Fruit fly (Drosophila melanogaster) whole organism, embryonic: Measurements from ENCODE around the gene Ir93a.
A peak's percentile ranks its signal among the peaks of the same experiment; 100 is the strongest.

Source experiments
- ATbp ChIP-seq: fragments of 200-800 bp; sonication (Bioruptor generic); optimal IDR thresholded peaks from 2 replicates; lab custom pipeline; 2017; ENCODE audit warnings: missing biosample characterization, mild to moderate bottlenecking, missing genetic modification characterization, missing genetic modification reagents
- Ada2b ChIP-seq: fragments of 200-800 bp; sonication (Bioruptor generic); IDR thresholded peaks from 2 replicates; pipeline ENCODE4 v1.3.6; 2022; ENCODE audit warnings: missing biosample characterization, missing genetic modification characterization
- Aef1 ChIP-seq: fragments of 200-800 bp; sonication (Bioruptor generic); IDR thresholded peaks from 3 replicates; pipeline ENCODE4 v1.3.6; 2022; ENCODE audit warnings: missing biosample characterization, missing genetic modification characterization
- Atf-2 ChIP-seq: fragments of 200-800 bp; sonication (Bioruptor generic); optimal IDR thresholded peaks from 2 replicates; lab custom pipeline; 2016; ENCODE audit warnings: missing biosample characterization, missing genetic modification characterization
- B-H1 ChIP-seq: fragments of 200-800 bp; sonication (Bioruptor generic); IDR thresholded peaks from 3 replicates; pipeline ENCODE4 v1.3.6; 2022; ENCODE audit warnings: missing biosample characterization, missing genetic modification characterization
- CG10979 ChIP-seq: fragments of 200-800 bp; sonication (Bioruptor generic); optimal IDR thresholded peaks from 2 replicates; lab custom pipeline; 2018; ENCODE audit warnings: missing biosample characterization, mild to moderate bottlenecking, missing genetic modification characterization, moderate library complexity
- CG12104 ChIP-seq: fragments of 200-800 bp; sonication (Bioruptor generic); optimal IDR thresholded peaks from 3 replicates; lab custom pipeline; 2016; ENCODE audit warnings: missing biosample characterization, missing genetic modification characterization
- CG12942 ChIP-seq: fragments of 200-800 bp; sonication (Bioruptor generic); optimal IDR thresholded peaks from 3 replicates; lab custom pipeline; 2016; ENCODE audit warnings: missing biosample characterization, missing genetic modification characterization
- CG13123 ChIP-seq: fragments of 200-800 bp; sonication (Bioruptor generic); optimal IDR thresholded peaks from 2 replicates; lab custom pipeline; 2016; ENCODE audit warnings: missing biosample characterization, missing genetic modification characterization
- CG17328 ChIP-seq: fragments of 200-800 bp; sonication (Bioruptor generic); IDR thresholded peaks from 2 replicates; pipeline ENCODE4 v1.3.6; 2022; ENCODE audit warnings: missing biosample characterization, missing genetic modification characterization
- CG17385 ChIP-seq: fragments of 200-800 bp; sonication (Bioruptor generic); optimal IDR thresholded peaks from 3 replicates; lab custom pipeline; 2018; ENCODE audit warnings: missing biosample characterization, mild to moderate bottlenecking, missing genetic modification characterization
- CG1792 ChIP-seq: fragments of 200-800 bp; sonication (Bioruptor generic); optimal IDR thresholded peaks from 2 replicates; lab custom pipeline; 2016; ENCODE audit warnings: missing biosample characterization, missing genetic modification characterization
- CG2116 ChIP-seq: fragments of 200-800 bp; sonication (Bioruptor generic); optimal IDR thresholded peaks from 3 replicates; lab custom pipeline; 2018; ENCODE audit warnings: missing biosample characterization, mild to moderate bottlenecking, missing genetic modification characterization
- CG30020 ChIP-seq: fragments of 200-800 bp; optimal IDR thresholded peaks from 2 replicates; lab custom pipeline; 2019; ENCODE audit warnings: missing biosample characterization, mild to moderate bottlenecking, missing genetic modification characterization, moderate library complexity
- CG3838 ChIP-seq: fragments of 200-800 bp; sonication (Bioruptor generic); optimal IDR thresholded peaks from 3 replicates; lab custom pipeline; 2016; ENCODE audit warnings: missing biosample characterization, missing genetic modification characterization
- CG6689 ChIP-seq: fragments of 200-800 bp; sonication (Bioruptor generic); IDR thresholded peaks from 2 replicates; pipeline ENCODE4 v1.3.6; 2022; ENCODE audit warnings: missing biosample characterization, missing genetic modification characterization
- D ChIP-seq, 2 experiments: fragments of 200-800 bp in 1 of 2; fragments of >200 bp in 1 of 2; sonication (Bioruptor generic) in 1 of 2; optimal IDR thresholded peaks; 2 replicates in 1 of 2; 3 replicates in 1 of 2; lab custom pipeline; 2017; ENCODE audit warnings: mild to moderate bottlenecking in 1 of 2, missing biosample characterization in 1 of 2, missing genetic modification characterization in 1 of 2, missing genetic modification reagents in 1 of 2
- E2f1 ChIP-seq: fragments of 200-800 bp; sonication (Bioruptor generic); IDR thresholded peaks from 2 replicates; pipeline ENCODE4 v1.3.6; 2022; ENCODE audit warnings: missing biosample characterization, missing genetic modification characterization
- Fer2 ChIP-seq: fragments of 200-800 bp; sonication (Bioruptor generic); optimal IDR thresholded peaks from 2 replicates; lab custom pipeline; 2018; ENCODE audit warnings: missing biosample characterization, mild to moderate bottlenecking, missing genetic modification characterization, moderate library complexity
- Gug ChIP-seq: fragments of 200-800 bp; sonication (Bioruptor generic); IDR thresholded peaks from 4 replicates; pipeline ENCODE4 v1.3.6; 2022; ENCODE audit warnings: missing biosample characterization, missing genetic modification characterization
- Hey ChIP-seq: fragments of 200-800 bp; sonication (Bioruptor generic); optimal IDR thresholded peaks from 3 replicates; lab custom pipeline; 2018; ENCODE audit warnings: missing biosample characterization, mild to moderate bottlenecking, missing genetic modification characterization
- Lhr ChIP-seq: fragments of 200-800 bp; sonication (Bioruptor generic); optimal IDR thresholded peaks from 3 replicates; lab custom pipeline; 2017; ENCODE audit warnings: mild to moderate bottlenecking, missing biosample characterization, missing genetic modification reagents, missing genetic modification characterization
- MESR4 ChIP-seq: fragments of 200-800 bp; sonication (Bioruptor generic); optimal IDR thresholded peaks from 2 replicates; lab custom pipeline; 2018; ENCODE audit warnings: missing biosample characterization, mild to moderate bottlenecking, missing genetic modification characterization, moderate library complexity
- Max ChIP-seq: fragments of 200-800 bp; sonication (Bioruptor generic); optimal IDR thresholded peaks from 2 replicates; lab custom pipeline; 2016; ENCODE audit warnings: missing biosample characterization, mild to moderate bottlenecking, missing genetic modification characterization
- NC2α ChIP-seq: fragments of 200-800 bp; sonication (Bioruptor generic); optimal IDR thresholded peaks from 2 replicates; lab custom pipeline; 2016; ENCODE audit warnings: missing biosample characterization, missing genetic modification characterization
- Neu2 ChIP-seq: fragments of 200-800 bp; sonication (Bioruptor generic); optimal IDR thresholded peaks from 3 replicates; lab custom pipeline; 2016; ENCODE audit warnings: missing biosample characterization, missing genetic modification characterization, borderline replicate concordance
- Nf-YB ChIP-seq: fragments of 200-800 bp; sonication (Bioruptor generic); optimal IDR thresholded peaks from 3 replicates; lab custom pipeline; 2019; ENCODE audit warnings: missing biosample characterization, mild to moderate bottlenecking, missing genetic modification characterization, moderate library complexity
- Optix ChIP-seq: fragments of 200-800 bp; sonication (Bioruptor generic); IDR thresholded peaks from 3 replicates; pipeline ENCODE4 v1.3.6; 2022; ENCODE audit warnings: missing biosample characterization, missing genetic modification characterization
- Ptx1 ChIP-seq: fragments of 200-800 bp; sonication (Bioruptor generic); IDR thresholded peaks from 2 replicates; pipeline ENCODE4 v1.3.6; 2022; ENCODE audit warnings: missing biosample characterization, missing genetic modification characterization
- Rfx ChIP-seq: fragments of 200-800 bp; sonication (Bioruptor generic); IDR thresholded peaks from 2 replicates; pipeline ENCODE4 v1.3.6; 2022; ENCODE audit warnings: missing biosample characterization, missing genetic modification characterization
- Six4 ChIP-seq: fragments of 200-800 bp; sonication (Bioruptor generic); optimal IDR thresholded peaks from 2 replicates; lab custom pipeline; 2016; ENCODE audit warnings: missing biosample characterization, missing genetic modification characterization
- Ssrp ChIP-seq: fragments of 200-800 bp; sonication (Bioruptor generic); optimal IDR thresholded peaks from 2 replicates; lab custom pipeline; 2018; ENCODE audit warnings: missing biosample characterization, mild to moderate bottlenecking, missing genetic modification characterization, moderate library complexity
- Stat92E ChIP-seq, 3 experiments: fragments of >200 bp in 2 of 3; fragments of 200-800 bp in 1 of 3; sonication (Bioruptor generic) in 1 of 3; optimal IDR thresholded peaks; 2 replicates each; lab custom pipeline; 2017 to 2019; ENCODE audit warnings: missing biosample characterization in 3 of 3, missing genetic modification characterization in 3 of 3, mild to moderate bottlenecking in 1 of 3, moderate library complexity in 1 of 3
- al ChIP-seq: fragments of 200-800 bp; sonication (Bioruptor generic); IDR thresholded peaks from 2 replicates; pipeline ENCODE4 v1.3.6; 2022; ENCODE audit warnings: missing biosample characterization, missing genetic modification characterization
- az2 ChIP-seq: fragments of 200-800 bp; sonication (Bioruptor generic); optimal IDR thresholded peaks from 3 replicates; lab custom pipeline; 2016; ENCODE audit warnings: missing biosample characterization, missing genetic modification characterization
- ci ChIP-seq: fragments of 200-800 bp; sonication (Bioruptor generic); IDR thresholded peaks from 3 replicates; pipeline ENCODE4 v1.3.6; 2022; ENCODE audit warnings: missing biosample characterization, missing genetic modification characterization
- dmrt11E ChIP-seq: fragments of 200-800 bp; sonication (Bioruptor generic); optimal IDR thresholded peaks from 3 replicates; lab custom pipeline; 2018; ENCODE audit warnings: missing biosample characterization, mild to moderate bottlenecking, missing genetic modification characterization, moderate library complexity
- ewg ChIP-seq: fragments of 200-800 bp; sonication (Bioruptor generic); optimal IDR thresholded peaks from 3 replicates; lab custom pipeline; 2017; ENCODE audit warnings: mild to moderate bottlenecking, missing biosample characterization, missing genetic modification reagents, missing genetic modification characterization
- eyg ChIP-seq: fragments of 200-800 bp; sonication (Bioruptor generic); optimal IDR thresholded peaks from 3 replicates; lab custom pipeline; 2016; ENCODE audit warnings: missing biosample characterization, missing genetic modification characterization
- her ChIP-seq: fragments of 200-800 bp; sonication (Bioruptor generic); optimal IDR thresholded peaks from 2 replicates; lab custom pipeline; 2016; ENCODE audit warnings: missing biosample characterization, missing genetic modification characterization
- org-1 ChIP-seq: fragments of 200-800 bp; sonication (Bioruptor generic); optimal IDR thresholded peaks from 2 replicates; lab custom pipeline; 2017; ENCODE audit warnings: missing biosample characterization, missing genetic modification characterization
- pan ChIP-seq, 4 experiments: fragments of >200 bp in 3 of 4; fragments of 200-800 bp in 1 of 4; sonication (Bioruptor generic) in 1 of 4; optimal IDR thresholded peaks in 3 of 4; IDR thresholded peaks in 1 of 4; 2 replicates each; pipeline versions ENCODE4 v1.3.6 to Lab custom; 2017 to 2022; ENCODE audit warnings: missing biosample characterization in 2 of 4, missing genetic modification characterization in 2 of 4, mixed read lengths in 1 of 4
- pita ChIP-seq: fragments of 200-800 bp; sonication (Bioruptor generic); optimal IDR thresholded peaks from 2 replicates; lab custom pipeline; 2017; ENCODE audit warnings: missing biosample characterization, mild to moderate bottlenecking, missing genetic modification characterization
- run ChIP-seq: fragments of 200-800 bp; sonication (Bioruptor generic); optimal IDR thresholded peaks from 3 replicates; lab custom pipeline; 2018; ENCODE audit warnings: missing biosample characterization, mild to moderate bottlenecking, missing genetic modification characterization
- schlank ChIP-seq: fragments of 200-800 bp; sonication (Bioruptor generic); optimal IDR thresholded peaks from 2 replicates; lab custom pipeline; 2018; ENCODE audit warnings: missing biosample characterization, mild to moderate bottlenecking, missing genetic modification characterization
- sisA ChIP-seq: fragments of 200-800 bp; sonication (Bioruptor generic); IDR thresholded peaks from 2 replicates; pipeline ENCODE4 v1.3.6; 2022; ENCODE audit warnings: missing biosample characterization, missing genetic modification characterization
- tgo ChIP-seq: fragments of 200-800 bp; sonication (Bioruptor generic); IDR thresholded peaks from 3 replicates; pipeline ENCODE4 v1.3.6; 2022; ENCODE audit warnings: missing biosample characterization, missing genetic modification characterization
- tx ChIP-seq: fragments of 200-800 bp; sonication (Bioruptor generic); optimal IDR thresholded peaks from 2 replicates; lab custom pipeline; 2016; ENCODE audit warnings: missing biosample characterization, missing genetic modification characterization
- unpg ChIP-seq: fragments of 200-800 bp; sonication (Bioruptor generic); optimal IDR thresholded peaks from 3 replicates; lab custom pipeline; 2018; ENCODE audit warnings: missing biosample characterization, mild to moderate bottlenecking, missing genetic modification characterization, moderate library complexity
- wdn ChIP-seq: fragments of 200-800 bp; sonication (Bioruptor generic); IDR thresholded peaks from 2 replicates; pipeline ENCODE4 v1.3.6; 2022; ENCODE audit warnings: missing biosample characterization, missing genetic modification characterization

Gene Ir93a

DNA sequence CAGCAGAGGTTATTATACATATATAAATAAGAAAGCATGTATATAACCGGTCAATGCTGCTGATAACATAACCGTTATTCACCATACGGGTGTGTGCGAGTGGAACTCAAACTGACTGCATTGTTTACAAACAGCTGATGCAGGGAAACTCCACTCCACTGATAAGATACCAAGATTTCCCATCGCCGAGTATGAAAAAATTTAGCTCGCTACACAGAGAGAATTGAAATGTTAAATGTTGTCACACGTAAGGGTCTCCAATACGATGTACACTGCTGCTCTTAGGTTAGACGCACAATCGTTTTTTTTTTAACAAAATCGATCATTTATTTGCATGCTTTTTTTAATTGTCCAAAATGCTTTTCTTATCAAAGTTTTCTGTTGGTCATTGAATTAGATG lies 26.1 kb downstream of the Ir93a start (continued):
- no peak for TF ChIP-seq MESR4 (GFP tag; lab: Kevin White, UChicago)
- no peak for TF ChIP-seq D (optimal IDR thresholded peaks at IDR 0.05; lab: Kevin White, UChicago)
- TF ChIP-seq D (GFP tag; optimal IDR thresholded peaks at IDR 0.05; lab: Kevin White, UChicago), result no peak
- no peak for TF ChIP-seq CG12942 (GFP tag; lab: Kevin White, UChicago)
- no peak for TF ChIP-seq Neu2 (GFP tag; lab: Kevin White, UChicago)
- no peak for TF ChIP-seq org-1
- TF ChIP-seq Six4 (GFP tag; lab: Kevin White, UChicago), result peak; percentile 20
- no peak for TF ChIP-seq E2f1 (GFP tag; lab: Robert Waterston, UW)
- TF ChIP-seq CG6689 (GFP tag; lab: Robert Waterston, UW), result no peak
- no peak for TF ChIP-seq run (tag; lab: Kevin White, UChicago)
- 0 out of 2 replicates have a peak, but pooled peaks have one; percentile 12 for TF ChIP-seq Ada2b (GFP tag; lab: Robert Waterston, UW)
- no peak for TF ChIP-seq Fer2
- TF ChIP-seq CG17385, result peak; percentile 14
- peak; percentile 57 for TF ChIP-seq az2 (GFP tag; lab: Kevin White, UChicago)
- TF ChIP-seq CG10979 (tag; lab: Kevin White, UChicago), result peak; percentile 37
- TF ChIP-seq Gug (GFP tag; lab: Robert Waterston, UW), result no peak
- no peak for TF ChIP-seq wdn (GFP tag; lab: Robert Waterston, UW)
- TF ChIP-seq CG2116 (GFP tag; lab: Kevin White, UChicago), result no peak
- TF ChIP-seq CG30020 (tag; lab: Kevin White, UChicago), result no peak
- TF ChIP-seq Aef1 (GFP tag; lab: Robert Waterston, UW), result no peak
- no peak for TF ChIP-seq B-H1 (GFP tag; lab: Robert Waterston, UW)
- no peak for TF ChIP-seq CG12104
- TF ChIP-seq sisA (GFP tag; lab: Robert Waterston, UW), result 0 out of 2 replicates have a peak, but pooled peaks have one; percentile 29
- no peak for TF ChIP-seq al
- no peak for TF ChIP-seq Optix
- TF ChIP-seq Max (GFP tag; lab: Kevin White, UChicago), result no peak
- peak; percentile 2 for TF ChIP-seq Atf-2 (GFP tag; lab: Kevin White, UChicago)
- no peak for TF ChIP-seq Hey
- TF ChIP-seq Ptx1, result peak; percentile 38; the same call in 1 of the 2 replicates
- TF ChIP-seq Lhr (GFP tag; lab: Kevin White, UChicago), result no peak
- no peak for TF ChIP-seq pita (GFP tag; lab: Kevin White, UChicago)
- no peak for TF ChIP-seq NC2α (GFP tag; lab: Kevin White, UChicago)
- no peak for TF ChIP-seq Ssrp
- no peak for TF ChIP-seq dmrt11E (tag; lab: Kevin White, UChicago)
- no peak for TF ChIP-seq schlank (tag; lab: Kevin White, UChicago)
- TF ChIP-seq Rfx (GFP tag; lab: Robert Waterston, UW), result no peak; the same call in 1 of the 2 replicates
- TF ChIP-seq her (GFP tag; lab: Kevin White, UChicago), result no peak
- peak; percentile 40 for TF ChIP-seq tx (GFP tag; lab: Kevin White, UChicago)
- TF ChIP-seq tgo, result no peak
- TF ChIP-seq ewg (GFP tag; lab: Kevin White, UChicago), result no peak
- TF ChIP-seq ci (GFP tag; lab: Robert Waterston, UW), result peak; percentile 62; the same call in 1 of the 3 replicates
- no peak for TF ChIP-seq CG3838 (GFP tag; lab: Kevin White, UChicago)
- no peak for TF ChIP-seq CG13123 (GFP tag; lab: Kevin White, UChicago)
- no peak for TF ChIP-seq pan (optimal IDR thresholded peaks at IDR 0.05; lab: Kevin White, UChicago)
- TF ChIP-seq pan (GFP tag; optimal IDR thresholded peaks at IDR 0.05 in 1 of 2, IDR thresholded peaks at IDR 0.05 in 1 of 2), result peak in 1 of 2 experiments; percentile 25
- no peak for TF ChIP-seq Nf-YB (GFP tag; lab: Kevin White, UChicago)
- peak; percentile 10 for TF ChIP-seq ATbp
- peak; percentile 44 for TF ChIP-seq CG17328 (GFP tag; lab: Robert Waterston, UW)
- peak; percentile 33 for TF ChIP-seq unpg (GFP tag; lab: Kevin White, UChicago)
- TF ChIP-seq Stat92E (GFP tag; optimal IDR thresholded peaks at IDR 0.05; lab: Kevin White, UChicago), result no peak
- no peak for TF ChIP-seq eyg
- TF ChIP-seq CG1792 (GFP tag; lab: Kevin White, UChicago), result no peak
